Worm (Caenorhabditis elegans) whole organism, late embryonic: Measurements from ENCODE around the gene btb-11.
"Not testable (repeated sequence)": the region's sequence is repeated elsewhere in the genome, so short reads cannot be mapped to it uniquely, and the experiment has no call there.

Experiments
- C08G9.2 ChIP-seq: sonication (generic microtip); optimal IDR thresholded peaks from 2 replicates; lab custom pipeline; 2016; ENCODE audit warnings: mild to moderate bottlenecking, missing genetic modification characterization, moderate library complexity, missing compliant biosample characterization
- K09A11.1 ChIP-seq: sonication (generic microtip); optimal IDR thresholded peaks from 2 replicates; lab custom pipeline; 2017; ENCODE audit warnings: antibody characterized with exemption, mild to moderate bottlenecking, missing genetic modification characterization, missing compliant biosample characterization; ENCODE audit not compliant: insufficient read depth
- T23F11.4 ChIP-seq: fragments of 200-800 bp; sonication (Bioruptor generic); optimal IDR thresholded peaks from 2 replicates; lab custom pipeline; 2018; ENCODE audit warnings: mild to moderate bottlenecking, missing genetic modification characterization, missing compliant biosample characterization
- ama-1 ChIP-seq: fragments of 150-350 bp; optimal IDR thresholded peaks from 2 replicates; lab custom pipeline; 2014
- ceh-14 ChIP-seq: sonication (generic microtip); optimal IDR thresholded peaks from 2 replicates; lab custom pipeline; 2016; ENCODE audit warnings: missing genotype, missing genetic modification characterization, missing compliant biosample characterization
- ceh-19 ChIP-seq: fragments of 200-800 bp; sonication (Bioruptor generic); optimal IDR thresholded peaks from 2 replicates; lab custom pipeline; 2018; ENCODE audit warnings: mild to moderate bottlenecking, missing genetic modification characterization, missing compliant biosample characterization
- ceh-2 ChIP-seq: sonication (generic microtip); optimal IDR thresholded peaks from 2 replicates; lab custom pipeline; 2016; ENCODE audit warnings: missing genotype, missing genetic modification characterization, missing compliant biosample characterization
- ceh-31 ChIP-seq: sonication (generic microtip); optimal IDR thresholded peaks from 2 replicates; lab custom pipeline; 2016; ENCODE audit warnings: missing genetic modification characterization, missing compliant biosample characterization
- ceh-34 ChIP-seq: sonication (generic microtip); optimal IDR thresholded peaks from 2 replicates; lab custom pipeline; 2016; ENCODE audit warnings: mild to moderate bottlenecking, missing genetic modification characterization, missing compliant biosample characterization
- elt-2 ChIP-seq: sonication (generic microtip); optimal IDR thresholded peaks from 2 replicates; lab custom pipeline; 2016; ENCODE audit warnings: missing genetic modification reagents, missing genetic modification characterization, missing compliant biosample characterization
- elt-4 ChIP-seq: sonication (generic microtip); optimal IDR thresholded peaks from 2 replicates; lab custom pipeline; 2016; ENCODE audit warnings: missing genetic modification characterization, missing compliant biosample characterization
- fkh-10 ChIP-seq: fragments of 150-350 bp; optimal IDR thresholded peaks from 2 replicates; lab custom pipeline; 2014; ENCODE audit warnings: missing biosample characterization, missing genetic modification reagents, missing genetic modification characterization
- fkh-6 ChIP-seq: sonication (generic microtip); optimal IDR thresholded peaks from 2 replicates; lab custom pipeline; 2016; ENCODE audit warnings: missing genetic modification characterization, missing compliant biosample characterization
- gmeb-2 ChIP-seq: sonication (generic microtip); optimal IDR thresholded peaks from 2 replicates; lab custom pipeline; 2016; ENCODE audit warnings: missing genetic modification characterization, inconsistent platforms, missing compliant biosample characterization
- hlh-13 ChIP-seq: fragments of 200-800 bp; sonication (Bioruptor generic); optimal IDR thresholded peaks from 2 replicates; lab custom pipeline; 2018; ENCODE audit warnings: mild to moderate bottlenecking, missing genetic modification characterization, missing compliant biosample characterization
- lim-6 ChIP-seq: sonication (generic microtip); optimal IDR thresholded peaks from 2 replicates; lab custom pipeline; 2016; ENCODE audit warnings: missing genetic modification characterization, missing compliant biosample characterization
- lin-11 ChIP-seq: fragments of 200-800 bp; sonication (Bioruptor generic); optimal IDR thresholded peaks from 2 replicates; lab custom pipeline; 2018; ENCODE audit warnings: mild to moderate bottlenecking, missing genetic modification characterization, missing compliant biosample characterization
- madf-2 ChIP-seq: sonication (generic microtip); optimal IDR thresholded peaks from 2 replicates; lab custom pipeline; 2017; ENCODE audit warnings: missing genetic modification characterization, missing compliant biosample characterization
- nhr-11 ChIP-seq: fragments of 150-350 bp; optimal IDR thresholded peaks from 2 replicates; lab custom pipeline; 2014; ENCODE audit warnings: missing biosample characterization, missing genetic modification characterization
- nhr-232 ChIP-seq: sonication (generic microtip); optimal IDR thresholded peaks from 2 replicates; lab custom pipeline; 2016; ENCODE audit warnings: missing genetic modification characterization, missing compliant biosample characterization
- npax-4 ChIP-seq: sonication (generic microtip); optimal IDR thresholded peaks from 2 replicates; lab custom pipeline; 2016; ENCODE audit warnings: missing genetic modification characterization, missing compliant biosample characterization
- odd-2 ChIP-seq: sonication (generic microtip); optimal IDR thresholded peaks from 2 replicates; lab custom pipeline; 2017; ENCODE audit warnings: antibody characterized with exemption, mild to moderate bottlenecking, missing genetic modification characterization, missing compliant biosample characterization
- pha-4 ChIP-seq: fragments of 150-350 bp; optimal IDR thresholded peaks from 2 replicates; lab custom pipeline; 2018; ENCODE audit warnings: missing biosample characterization, missing genetic modification reagents, missing genetic modification characterization
- pros-1 ChIP-seq: fragments of 150-350 bp; optimal IDR thresholded peaks from 2 replicates; lab custom pipeline; 2014; ENCODE audit warnings: missing biosample characterization, missing genetic modification reagents, missing genetic modification characterization
- ref-2 ChIP-seq: sonication (generic microtip); optimal IDR thresholded peaks from 2 replicates; lab custom pipeline; 2016; ENCODE audit warnings: missing genetic modification characterization, missing compliant biosample characterization
- rnt-1 ChIP-seq: sonication (generic microtip); optimal IDR thresholded peaks from 2 replicates; lab custom pipeline; 2016; ENCODE audit warnings: missing genetic modification characterization, missing compliant biosample characterization
- sdc-2 ChIP-seq: sonication (generic microtip); optimal IDR thresholded peaks from 2 replicates; lab custom pipeline; 2016; ENCODE audit warnings: missing genotype, missing genetic modification characterization, missing compliant biosample characterization
- tbx-2 ChIP-seq: sonication (generic microtip); optimal IDR thresholded peaks from 2 replicates; lab custom pipeline; 2016; ENCODE audit warnings: missing genetic modification characterization, missing compliant biosample characterization
- ttx-3 ChIP-seq: sonication (generic microtip); optimal IDR thresholded peaks from 2 replicates; lab custom pipeline; 2016; ENCODE audit warnings: missing genetic modification reagents, missing genetic modification characterization, missing compliant biosample characterization
- unc-3 ChIP-seq, 2 experiments: fragments of 200-800 bp in 1 of 2; sonication (Bioruptor generic) in 1 of 2; sonication (generic microtip) in 1 of 2; conservative IDR thresholded peaks in 1 of 2; optimal IDR thresholded peaks in 1 of 2; 2 replicates each; pipeline versions ENCODE4 v1.3.6 to Lab custom; 2016 to 2022; ENCODE audit warnings: missing compliant biosample characterization in 2 of 2, missing genetic modification characterization in 2 of 2, missing genetic modification reagents in 1 of 2
- unc-55 ChIP-seq: sonication (generic microtip); optimal IDR thresholded peaks from 2 replicates; lab custom pipeline; 2017; ENCODE audit warnings: missing biosample characterization, missing genetic modification reagents, missing genetic modification characterization
- unc-86 ChIP-seq: sonication (generic microtip); optimal IDR thresholded peaks from 2 replicates; lab custom pipeline; 2016; ENCODE audit warnings: missing genetic modification characterization, missing compliant biosample characterization
- ztf-16 ChIP-seq: sonication (generic microtip); optimal IDR thresholded peaks from 2 replicates; lab custom pipeline; 2017; ENCODE audit warnings: missing genetic modification characterization, missing compliant biosample characterization

Gene btb-11

DNA sequence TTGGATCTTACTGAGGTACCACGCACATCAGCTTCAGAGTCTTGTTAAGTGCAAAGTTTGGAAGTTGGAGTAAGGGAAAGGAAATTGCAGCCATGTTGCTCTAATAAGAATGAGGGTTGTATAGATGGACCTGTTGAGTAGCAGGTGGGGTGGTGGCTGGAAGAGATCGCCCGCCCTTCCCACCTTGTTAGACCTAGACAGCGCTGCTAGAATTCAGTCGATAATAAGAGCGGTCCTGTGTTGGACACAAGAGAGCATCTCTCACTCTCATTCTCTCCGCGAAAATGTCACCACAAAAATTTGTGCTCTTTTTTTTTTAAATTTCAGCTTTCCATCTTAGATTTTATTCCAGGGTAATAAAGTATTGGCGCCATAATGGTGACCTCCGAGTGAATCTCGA is 23.2 kb downstream of the btb-11 start, which contains the start of the genes fbxb-30 and F45D11.5:
fbxb-30 (minus strand) TSS at position 101 of the 400 bp plus-strand sequence.
F45D11.5 (plus strand) TSS at position 352 of the 400 bp plus-strand sequence.
- TF ChIP-seq sdc-2 (tag; lab: Kevin White, UChicago): no peak
- no peak for TF ChIP-seq madf-2 (tag; lab: Kevin White, UChicago)
- no peak for TF ChIP-seq ceh-19
- TF ChIP-seq fkh-6 (tag; lab: Kevin White, UChicago): no peak
- TF ChIP-seq tbx-2 (tag; lab: Kevin White, UChicago): no peak
- TF ChIP-seq rnt-1 (tag; lab: Kevin White, UChicago): no peak
- TF ChIP-seq ceh-34 (tag; lab: Kevin White, UChicago): no peak
- TF ChIP-seq ref-2 (tag; lab: Kevin White, UChicago): no peak
- TF ChIP-seq T23F11.4 (GFP tag; lab: Kevin White, UChicago): no peak
- no peak for TF ChIP-seq ceh-14 (tag; lab: Kevin White, UChicago)
- no peak for TF ChIP-seq pha-4 (tag; lab: Kevin White, UChicago)
- TF ChIP-seq elt-4: no peak
- no peak for TF ChIP-seq C08G9.2 (tag; lab: Kevin White, UChicago)
- no peak for TF ChIP-seq pros-1 (tag; lab: Kevin White, UChicago)
- TF ChIP-seq unc-3 (GFP tag; conservative IDR thresholded peaks at IDR 0.05; lab: Robert Waterston, UW): no peak
- TF ChIP-seq unc-3 (tag; optimal IDR thresholded peaks at IDR 0.05; lab: Kevin White, UChicago): no peak
- TF ChIP-seq K09A11.1 (tag; lab: Kevin White, UChicago): no peak
- TF ChIP-seq ama-1: no peak
- TF ChIP-seq hlh-13 (GFP tag; lab: Kevin White, UChicago): no peak
- TF ChIP-seq nhr-11 (tag; lab: Kevin White, UChicago): no peak

- TF ChIP-seq pha-4 (tag; lab: Kevin White, UChicago): no peak
- TF ChIP-seq fkh-6 (tag; lab: Kevin White, UChicago): no peak
- no peak for TF ChIP-seq unc-55 (GFP tag; lab: Kevin White, UChicago)
- TF ChIP-seq ceh-34 (tag; lab: Kevin White, UChicago): no peak
- no peak for TF ChIP-seq nhr-232 (tag; lab: Kevin White, UChicago)
- no peak for TF ChIP-seq ceh-2 (tag; lab: Kevin White, UChicago)
- TF ChIP-seq fkh-10 (GFP tag; lab: Kevin White, UChicago): no peak
- TF ChIP-seq npax-4 (tag; lab: Kevin White, UChicago): no peak
- TF ChIP-seq elt-2: no peak
- TF ChIP-seq ztf-16 (tag; lab: Kevin White, UChicago): no peak
- TF ChIP-seq lin-11 (tag; lab: Kevin White, UChicago): no peak
- no peak for TF ChIP-seq gmeb-2 (tag; lab: Kevin White, UChicago)
- no peak for TF ChIP-seq ttx-3
Measured at ce11 chrII:999493-999892, 25.1 kb downstream of the btb-11 start, which contains the start of gene fbxb-29. TSS of gene fbxb-29 (minus strand) at chrII:999593.

- not testable (repeated sequence) for TF ChIP-seq ceh-31, madf-2, gmeb-2 (tag; lab: Kevin White, UChicago)
Measured at ce11 chrII:996112-996511, 28.5 kb downstream of the btb-11 start, which contains the start of gene F45D11.11. TSS of gene F45D11.11 (minus strand) at chrII:996212.

ce11 chrII:994231-994630 is 30.4 kb downstream of the btb-11 start, which contains the start of gene F45D11.7:
TSS of gene F45D11.7 (plus strand) at chrII:994531.
- TF ChIP-seq unc-86 (tag; lab: Kevin White, UChicago); ceh-34 (tag; lab: Kevin White, UChicago); lim-6: not testable (repeated sequence)

DNA sequence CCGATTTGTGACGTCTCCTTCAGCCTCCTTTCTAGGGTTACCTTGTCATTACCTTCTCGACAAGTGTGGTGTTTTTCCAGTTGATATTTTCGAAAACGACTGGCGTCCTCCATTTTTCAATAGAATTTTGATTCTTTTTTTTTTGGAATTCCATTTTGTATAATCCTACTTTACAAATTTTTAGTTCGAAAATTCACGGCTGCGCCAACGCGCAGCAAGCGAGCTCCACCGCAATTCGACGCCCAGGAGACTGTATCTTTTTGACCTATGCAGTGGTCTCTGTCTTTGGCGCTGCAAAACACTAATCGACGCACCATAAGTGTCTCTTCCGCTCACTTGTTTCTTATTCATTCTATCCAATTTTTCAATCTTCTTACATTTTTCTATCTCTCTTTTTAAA is 33.3 kb downstream of the btb-11 start, which contains the start of gene fbxc-42:
fbxc-42 (plus strand) TSS at position 301 of the 400 bp plus-strand sequence.
- TF ChIP-seq elt-4: no peak
- TF ChIP-seq lim-6: no peak
- TF ChIP-seq odd-2 (tag; lab: Kevin White, UChicago): no peak
- no peak for TF ChIP-seq C08G9.2 (tag; lab: Kevin White, UChicago)
- no peak for TF ChIP-seq lin-11 (tag; lab: Kevin White, UChicago)
- no peak for TF ChIP-seq pha-4 (tag; lab: Kevin White, UChicago)
- no peak for TF ChIP-seq ztf-16 (tag; lab: Kevin White, UChicago)
- no peak for TF ChIP-seq rnt-1 (tag; lab: Kevin White, UChicago)
